Fruit fly (Drosophila melanogaster): Measurements from ENCODE around the gene CG13895.

The CG13895 gene

DNA sequence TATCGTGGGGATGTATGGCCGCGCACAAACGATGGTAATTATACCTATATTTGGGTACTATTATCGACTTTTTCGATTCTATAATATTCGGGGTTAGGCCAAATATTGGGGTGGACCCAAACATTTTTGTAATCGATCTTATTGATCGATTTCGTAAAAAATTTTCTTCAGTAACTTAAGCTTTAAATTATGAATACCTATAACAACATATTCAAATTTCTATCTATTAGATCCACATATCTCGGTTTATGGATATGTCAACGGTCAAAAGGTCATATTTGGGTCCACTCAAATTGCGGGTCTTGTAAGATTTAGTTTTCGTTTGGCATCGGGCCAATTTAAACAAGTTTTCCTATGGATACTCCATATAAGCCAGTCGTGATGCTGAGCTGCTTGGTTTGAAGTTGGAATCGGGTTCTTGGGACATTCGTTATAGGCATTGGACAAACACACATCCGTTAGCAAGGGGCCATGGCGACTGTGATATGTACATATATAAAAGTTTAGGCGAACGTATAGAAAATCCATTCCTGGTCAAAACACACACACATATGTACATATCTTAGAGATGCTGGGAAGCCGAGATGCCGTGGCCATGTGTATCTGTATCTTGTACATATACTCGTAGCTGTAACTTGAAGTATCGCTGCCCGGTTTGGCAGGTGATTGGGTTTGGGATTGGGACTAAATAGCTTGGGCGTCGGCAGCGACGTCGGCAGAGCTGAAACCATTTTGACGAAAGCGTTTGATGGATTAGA is 7.7 kb downstream of the CG13895 start (continued):
- no peak for TF ChIP-seq pita (GFP tag; optimal IDR thresholded peaks at IDR 0.05)
- TF ChIP-seq D (optimal IDR thresholded peaks at IDR 0.05), result no peak
- peak; percentile 28 for TF ChIP-seq D (GFP tag; optimal IDR thresholded peaks at IDR 0.05)

- peak; percentile 30 for TF ChIP-seq mam (GFP tag; optimal IDR thresholded peaks at IDR 0.05)
- TF ChIP-seq CG3838 (GFP tag; optimal IDR thresholded peaks at IDR 0.05), result no peak
- TF ChIP-seq zfh1 (GFP tag; IDR thresholded peaks at IDR 0.05), result 0 out of 3 replicates have a peak, but pooled peaks have one; percentile 15
- TF ChIP-seq CG1233 (GFP tag; optimal IDR thresholded peaks at IDR 0.05), result no peak
- peak; percentile 59 for TF ChIP-seq dmrt11E (tag; optimal IDR thresholded peaks at IDR 0.05)
- TF ChIP-seq CG12744 (GFP tag; optimal IDR thresholded peaks at IDR 0.05), result no peak
- no peak for TF ChIP-seq so (GFP tag; IDR thresholded peaks at IDR 0.05)
- no peak for TF ChIP-seq CG14667 (GFP tag; IDR thresholded peaks at IDR 0.05)
- no peak for TF ChIP-seq eve (GFP tag; optimal IDR thresholded peaks at IDR 0.05)
- TF ChIP-seq E2f2 (GFP tag; IDR thresholded peaks at IDR 0.05), result no peak
- no peak for TF ChIP-seq Fer2 (tag; optimal IDR thresholded peaks at IDR 0.05)
- peak; percentile 14; the same call in 1 of the 4 replicates for TF ChIP-seq Dll (GFP tag; IDR thresholded peaks at IDR 0.05; ENCODE audit: partially characterized antibody)
- no peak for TF ChIP-seq ken (GFP tag; IDR thresholded peaks at IDR 0.05)
- peak; percentile 28; the same call in 1 of the 2 replicates for TF ChIP-seq CG9215 (GFP tag; IDR thresholded peaks at IDR 0.05)
- no peak for TF ChIP-seq sens-2 (GFP tag; IDR thresholded peaks at IDR 0.05)
- no peak for TF ChIP-seq Ravus (GFP tag; IDR thresholded peaks at IDR 0.05)
- TF ChIP-seq CG11560 (tag; IDR thresholded peaks at IDR 0.05), result no peak
- TF ChIP-seq dimm (GFP tag; IDR thresholded peaks at IDR 0.05), result no peak
- TF ChIP-seq CG1024 (GFP tag; IDR thresholded peaks at IDR 0.05), result no peak
- TF ChIP-seq CG11398 (GFP tag; optimal IDR thresholded peaks at IDR 0.05), result no peak
- TF ChIP-seq CG9797 (GFP tag; optimal IDR thresholded peaks at IDR 0.05), result no peak
- no peak for TF ChIP-seq trh (GFP tag; optimal IDR thresholded peaks at IDR 0.05)
- TF ChIP-seq CG15696 (tag; optimal IDR thresholded peaks at IDR 0.05), result peak; percentile 48
- peak; percentile 22 for TF ChIP-seq fd96Cb (tag; optimal IDR thresholded peaks at IDR 0.05)
- no peak for TF ChIP-seq Aef1 (GFP tag; IDR thresholded peaks at IDR 0.05)
- peak; percentile 54 for TF ChIP-seq az2 (GFP tag; optimal IDR thresholded peaks at IDR 0.05)
- TF ChIP-seq shn (GFP tag; optimal IDR thresholded peaks at IDR 0.05), result peak; percentile 52
- TF ChIP-seq NC2α (GFP tag; optimal IDR thresholded peaks at IDR 0.05), result no peak
- peak; percentile 80 for TF ChIP-seq CG12769 (tag; optimal IDR thresholded peaks at IDR 0.05)
- no peak for TF ChIP-seq CG16779 (GFP tag; IDR thresholded peaks at IDR 0.05)
- TF ChIP-seq Nf-YA (GFP tag; IDR thresholded peaks at IDR 0.05), result no peak
- no peak for TF ChIP-seq lbe (GFP tag; optimal IDR thresholded peaks at IDR 0.05)
- TF ChIP-seq Tbp (GFP tag; optimal IDR thresholded peaks at IDR 0.05), result peak; percentile 96
- peak; percentile 27 to 43 for TF ChIP-seq chif (GFP tag; optimal IDR thresholded peaks at IDR 0.05)
- TF ChIP-seq ro (GFP tag; IDR thresholded peaks at IDR 0.05), result no peak
- no peak for TF ChIP-seq br (optimal IDR thresholded peaks at IDR 0.05)
- no peak for TF ChIP-seq fru (optimal IDR thresholded peaks at IDR 0.05)
- peak; percentile 37 for TF ChIP-seq CG2712 (tag; optimal IDR thresholded peaks at IDR 0.05)
- no peak; the same call in 1 of the 2 replicates for TF ChIP-seq CG9932 (GFP tag; IDR thresholded peaks at IDR 0.05)
- no peak for TF ChIP-seq tx (GFP tag; optimal IDR thresholded peaks at IDR 0.05)
- TF ChIP-seq CG7357 (GFP tag; IDR thresholded peaks at IDR 0.05), result no peak
- TF ChIP-seq cad (GFP tag; optimal IDR thresholded peaks at IDR 0.05), result no peak
- TF ChIP-seq en (GFP tag; optimal IDR thresholded peaks at IDR 0.05), result no peak
- no peak for TF ChIP-seq NK7.1 (GFP tag; optimal IDR thresholded peaks at IDR 0.05)
- no peak for TF ChIP-seq Neu2 (GFP tag; optimal IDR thresholded peaks at IDR 0.05; ENCODE audit: borderline replicate concordance)
- TF ChIP-seq CG10654 (GFP tag; optimal IDR thresholded peaks at IDR 0.05), result no peak
Observed at dm6 chr3L:699368-700150, 8.4 kb downstream of the CG13895 start.

Data from whole organism, embryonic.